Fruit fly (Drosophila melanogaster): ENCODE data around the gene Cad86C.

The Cad86C gene

DNA sequence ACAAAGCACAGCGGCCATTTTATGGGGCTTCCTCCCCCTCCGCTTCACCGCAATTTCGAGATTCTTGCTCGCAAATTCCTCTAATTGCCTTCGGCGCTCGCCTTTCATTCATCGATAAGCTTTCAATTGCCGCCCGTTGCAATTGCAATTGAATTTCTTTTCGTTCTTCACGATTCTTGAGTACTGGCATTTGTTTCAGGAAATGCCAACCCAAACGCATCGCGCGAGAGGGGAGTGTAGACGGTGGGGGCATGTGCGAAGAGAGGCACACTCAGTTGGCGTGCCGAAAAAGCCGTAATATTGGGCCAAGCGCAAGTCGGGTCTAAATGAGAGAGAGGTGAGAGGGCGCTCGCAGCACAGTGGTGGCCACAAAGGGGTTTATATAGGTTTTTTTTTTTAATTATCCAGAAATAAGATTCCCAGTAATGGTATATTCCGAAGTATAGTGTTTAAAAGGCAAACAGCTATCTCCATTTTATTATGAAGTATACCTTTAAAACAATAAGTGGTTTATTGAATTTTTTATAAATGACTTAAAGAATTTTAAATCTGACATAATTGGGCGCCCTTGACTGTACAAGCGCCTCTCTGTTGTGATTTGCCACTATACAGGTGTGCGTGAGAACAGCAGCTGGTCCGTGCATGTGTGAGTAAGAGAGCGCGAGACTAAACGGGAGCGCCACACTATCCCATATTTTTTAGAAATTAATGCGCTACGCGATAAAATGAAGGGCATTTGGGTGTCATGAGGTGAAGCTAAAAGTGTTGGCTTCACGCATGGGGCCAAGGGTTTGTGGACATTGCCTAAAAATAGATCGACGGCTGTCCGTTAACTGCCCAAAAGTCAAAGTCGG lies 59.8 kb downstream of the Cad86C start (continued):
- TF ChIP-seq CG6813 (GFP tag; optimal IDR thresholded peaks at IDR 0.05), result peak; percentile 91
- TF ChIP-seq CG18262 (tag; optimal IDR thresholded peaks at IDR 0.05), result peak; percentile 85
- peak; percentile 79 for TF ChIP-seq nau (GFP tag; optimal IDR thresholded peaks at IDR 0.05)
- TF ChIP-seq CG4360 (GFP tag; IDR thresholded peaks at IDR 0.05), result peak; percentile 46; the same call in 1 of the 2 replicates
- TF ChIP-seq zf30C (GFP tag; optimal IDR thresholded peaks at IDR 0.05), result no peak
- no peak for TF ChIP-seq CG17186 (GFP tag; optimal IDR thresholded peaks at IDR 0.05)
- TF ChIP-seq Six4 (GFP tag; optimal IDR thresholded peaks at IDR 0.05), result peak; percentile 70
- TF ChIP-seq ac (GFP tag; optimal IDR thresholded peaks at IDR 0.05), result peak; percentile 62
- peak; percentile 12 for TF ChIP-seq CG7987 (GFP tag; optimal IDR thresholded peaks at IDR 0.05)
- TF ChIP-seq Oli (tag; optimal IDR thresholded peaks at IDR 0.05), result peak; percentile 91
- TF ChIP-seq pho (GFP tag; optimal IDR thresholded peaks at IDR 0.05), result peak; percentile 95
- TF ChIP-seq CG11560 (tag; IDR thresholded peaks at IDR 0.05), result peak; percentile 75; the same call in 2 of the 3 replicates
- peak; percentile 71 for TF ChIP-seq Mad (GFP tag; optimal IDR thresholded peaks at IDR 0.05)
- no peak for TF ChIP-seq amos (GFP tag; IDR thresholded peaks at IDR 0.05; ENCODE audit: partially characterized antibody)
- TF ChIP-seq ap (GFP tag; IDR thresholded peaks at IDR 0.05), result peak; percentile 77
- TF ChIP-seq ase (GFP tag; IDR thresholded peaks at IDR 0.05), result peak; percentile 84
- TF ChIP-seq CG1529 (GFP tag; optimal IDR thresholded peaks at IDR 0.05), result peak; percentile 79
- TF ChIP-seq Ravus (GFP tag; IDR thresholded peaks at IDR 0.05), result peak; percentile 58
- TF ChIP-seq Antp (GFP tag; optimal IDR thresholded peaks at IDR 0.05), result peak; percentile 74
- TF ChIP-seq Bdp1 (GFP tag; optimal IDR thresholded peaks at IDR 0.05), result peak; percentile 60
- TF ChIP-seq CG34224 (GFP tag; IDR thresholded peaks at IDR 0.05; ENCODE audit: partially characterized antibody), result 0 out of 3 replicates have a peak, but pooled peaks have one; percentile 22
- TF ChIP-seq sc (optimal IDR thresholded peaks at IDR 0.05), result no peak
- peak; percentile 75 for TF ChIP-seq sc (GFP tag; optimal IDR thresholded peaks at IDR 0.05)
- peak; percentile 94 for TF ChIP-seq lilli (GFP tag; optimal IDR thresholded peaks at IDR 0.05)
- peak; percentile 92 for TF ChIP-seq Rfx (GFP tag; IDR thresholded peaks at IDR 0.05)
- TF ChIP-seq nerfin-1 (tag; optimal IDR thresholded peaks at IDR 0.05), result peak; percentile 83
- TF ChIP-seq HLH3B (GFP tag; IDR thresholded peaks at IDR 0.05), result peak; percentile 90
- TF ChIP-seq Eip74EF (GFP tag; optimal IDR thresholded peaks at IDR 0.05), result peak in 1 of 2 experiments; percentile 89
- TF ChIP-seq cas (GFP tag; IDR thresholded peaks at IDR 0.05), result peak; percentile 75
- TF ChIP-seq gro (GFP tag; optimal IDR thresholded peaks at IDR 0.05), result peak; percentile 84
- peak; percentile 77 for TF ChIP-seq ind (GFP tag; optimal IDR thresholded peaks at IDR 0.05)
- peak; percentile 76 for TF ChIP-seq E2f2 (GFP tag; IDR thresholded peaks at IDR 0.05)
- peak; percentile 90 for TF ChIP-seq run (tag; optimal IDR thresholded peaks at IDR 0.05)
- no peak for TF ChIP-seq Dp (GFP tag; optimal IDR thresholded peaks at IDR 0.05)
- TF ChIP-seq Max (GFP tag; optimal IDR thresholded peaks at IDR 0.05), result peak; percentile 81
- peak; percentile 27 for TF ChIP-seq CG9797 (GFP tag; optimal IDR thresholded peaks at IDR 0.05)
- peak; percentile 79 to 96 for TF ChIP-seq Trl (optimal IDR thresholded peaks at IDR 0.05)
- TF ChIP-seq Trl (GFP tag; optimal IDR thresholded peaks at IDR 0.05), result peak; percentile 84
- TF ChIP-seq Stat92E (GFP tag; optimal IDR thresholded peaks at IDR 0.05), result peak in 1 of 3 experiments; percentile 74
- TF ChIP-seq CG13287 (GFP tag; IDR thresholded peaks at IDR 0.05; ENCODE audit: partially characterized antibody), result peak; percentile 57; the same call in 1 of the 2 replicates
- TF ChIP-seq grn (GFP tag; optimal IDR thresholded peaks at IDR 0.05), result peak; percentile 21
- TF ChIP-seq Scr (GFP tag; IDR thresholded peaks at IDR 0.05; ENCODE audit: partially characterized antibody), result 0 out of 2 replicates have a peak, but pooled peaks have one; percentile 25
- peak; percentile 91 for TF ChIP-seq Side (GFP tag; optimal IDR thresholded peaks at IDR 0.05)
- peak; percentile 85 for TF ChIP-seq Nf-YB (GFP tag; optimal IDR thresholded peaks at IDR 0.05)
- peak; percentile 85 for TF ChIP-seq CG2712 (tag; optimal IDR thresholded peaks at IDR 0.05)
- peak; percentile 70; the same call in 1 of the 2 replicates for TF ChIP-seq ham (GFP tag; IDR thresholded peaks at IDR 0.05)
- peak; percentile 90 for TF ChIP-seq slbo (GFP tag; IDR thresholded peaks at IDR 0.05)
- peak; percentile 92 for TF ChIP-seq sob (GFP tag; IDR thresholded peaks at IDR 0.05)
